Worm (Caenorhabditis elegans) whole organism, young adult: ENCODE data around the gene irld-3.

ENCODE experiments used
- C06A6.2 ChIP-seq: fragments of 200-800 bp; sonication (Bioruptor generic); conservative IDR thresholded peaks from 2 replicates; pipeline ENCODE4 v1.3.6; 2022; ENCODE audit warnings: missing genetic modification characterization, missing compliant biosample characterization
- F10E7.11 ChIP-seq: sonication (generic microtip); optimal IDR thresholded peaks from 2 replicates; lab custom pipeline; 2017; ENCODE audit warnings: mild to moderate bottlenecking, missing genetic modification characterization, moderate library complexity, missing compliant biosample characterization
- F37B4.10 ChIP-seq: fragments of 200-800 bp; sonication (Bioruptor generic); IDR thresholded peaks from 2 replicates; pipeline ENCODE4 v1.3.6; 2022; ENCODE audit warnings: missing genetic modification characterization, missing compliant biosample characterization
- F39B2.1 ChIP-seq: fragments of 200-800 bp; sonication (Bioruptor generic); IDR thresholded peaks from 2 replicates; pipeline ENCODE4 v1.3.6; 2022; ENCODE audit warnings: missing genetic modification reagents, missing genetic modification characterization, missing compliant biosample characterization
- F49E8.2 ChIP-seq: sonication (generic microtip); optimal IDR thresholded peaks from 3 replicates; lab custom pipeline; 2017; ENCODE audit warnings: missing genetic modification characterization, mild to moderate bottlenecking, missing compliant biosample characterization, antibody characterized with exemption, moderate library complexity; ENCODE audit not compliant: insufficient read depth
- F55B11.4 ChIP-seq: sonication (generic microtip); optimal IDR thresholded peaks from 2 replicates; lab custom pipeline; 2016; ENCODE audit warnings: missing compliant biosample characterization, missing genetic modification characterization, borderline replicate concordance; ENCODE audit not compliant: insufficient read depth
- F57A8.1 ChIP-seq: fragments of 200-800 bp; sonication (Bioruptor generic); optimal IDR thresholded peaks from 2 replicates; lab custom pipeline; 2018; ENCODE audit warnings: mild to moderate bottlenecking, missing genetic modification characterization, moderate library complexity, missing compliant biosample characterization
- K11D2.4 ChIP-seq: fragments of 200-800 bp; sonication (Bioruptor generic); IDR thresholded peaks from 2 replicates; pipeline ENCODE4 v1.3.6; 2022; ENCODE audit warnings: missing genetic modification reagents, missing genetic modification characterization, missing compliant biosample characterization
- Y53F4B.3 ChIP-seq: fragments of 200-800 bp; sonication (Bioruptor generic); IDR thresholded peaks from 2 replicates; pipeline ENCODE4 v1.3.6; 2022; ENCODE audit warnings: missing genetic modification reagents, missing genetic modification characterization, missing compliant biosample characterization
- Y79H2A.3 ChIP-seq: fragments of 200-800 bp; sonication (Bioruptor generic); conservative IDR thresholded peaks from 2 replicates; pipeline ENCODE4 v1.3.6; 2022; ENCODE audit warnings: missing genetic modification reagents, missing genetic modification characterization, missing compliant biosample characterization
- Y95B8A.8 ChIP-seq: fragments of 200-800 bp; sonication (Bioruptor generic); IDR thresholded peaks from 2 replicates; pipeline ENCODE4 v1.3.6; 2022; ENCODE audit warnings: missing genetic modification reagents, missing genetic modification characterization, missing compliant biosample characterization
- ZK185.1 ChIP-seq: sonication (generic microtip); optimal IDR thresholded peaks from 2 replicates; lab custom pipeline; 2016; ENCODE audit warnings: mild to moderate bottlenecking, missing genetic modification characterization, missing compliant biosample characterization; ENCODE audit not compliant: poor library complexity, severe bottlenecking
- ama-1 ChIP-seq, 3 experiments: fragments of 150-350 bp in 1 of 3; sonication (generic microtip) in 2 of 3; optimal IDR thresholded peaks; 2 replicates each; lab custom pipeline; 2014 to 2018; ENCODE audit warnings: missing biosample characterization in 2 of 3, missing genetic modification characterization in 2 of 3, missing genetic modification reagents in 2 of 3
- aptf-2 ChIP-seq: fragments of 200-800 bp; sonication (Bioruptor generic); conservative IDR thresholded peaks from 2 replicates; pipeline ENCODE4 v1.3.6; 2022; ENCODE audit warnings: missing genetic modification reagents, missing genetic modification characterization, missing compliant biosample characterization
- bed-1 ChIP-seq: fragments of 200-800 bp; sonication (Bioruptor generic); IDR thresholded peaks from 2 replicates; pipeline ENCODE4 v1.3.6; 2022; ENCODE audit warnings: missing genetic modification reagents, missing genetic modification characterization, missing compliant biosample characterization
- bed-2 ChIP-seq: fragments of 200-800 bp; sonication (Bioruptor generic); IDR thresholded peaks from 2 replicates; pipeline ENCODE4 v1.3.6; 2022; ENCODE audit warnings: missing genetic modification reagents, missing genetic modification characterization, missing compliant biosample characterization
- ccch-3 ChIP-seq: fragments of 200-800 bp; sonication (Bioruptor generic); optimal IDR thresholded peaks from 2 replicates; lab custom pipeline; 2018; ENCODE audit warnings: mild to moderate bottlenecking, missing genetic modification characterization, missing compliant biosample characterization
- ceh-40 ChIP-seq: fragments of 200-800 bp; sonication (Bioruptor generic); IDR thresholded peaks from 2 replicates; pipeline ENCODE4 v1.3.6; 2022; ENCODE audit warnings: missing genetic modification characterization, missing compliant biosample characterization
- ceh-58 ChIP-seq: fragments of 200-800 bp; sonication (Bioruptor generic); IDR thresholded peaks from 2 replicates; pipeline ENCODE4 v1.3.6; 2022; ENCODE audit warnings: missing genetic modification characterization, missing compliant biosample characterization
- ceh-91 ChIP-seq: fragments of 200-800 bp; sonication (Bioruptor generic); IDR thresholded peaks from 2 replicates; pipeline ENCODE4 v1.3.6; 2022; ENCODE audit warnings: missing genetic modification reagents, missing genetic modification characterization, missing compliant biosample characterization
- chd-7 ChIP-seq: sonication (generic microtip); optimal IDR thresholded peaks from 2 replicates; lab custom pipeline; 2016; ENCODE audit warnings: mild to moderate bottlenecking, missing genetic modification characterization, moderate library complexity, missing compliant biosample characterization
- ekl-4 ChIP-seq: fragments of 200-800 bp; sonication (Bioruptor generic); IDR thresholded peaks from 2 replicates; pipeline ENCODE4 v1.3.6; 2022; ENCODE audit warnings: missing genetic modification reagents, missing genetic modification characterization, missing compliant biosample characterization
- him-1 ChIP-seq: sonication (generic microtip); optimal IDR thresholded peaks from 2 replicates; lab custom pipeline; 2016; ENCODE audit warnings: missing genotype, missing genetic modification reagents, missing genetic modification characterization, missing compliant biosample characterization
- hlh-26 ChIP-seq: fragments of 200-800 bp; sonication (Bioruptor generic); conservative IDR thresholded peaks from 2 replicates; pipeline ENCODE4 v1.3.6; 2022; ENCODE audit warnings: missing genetic modification reagents, missing genetic modification characterization, missing compliant biosample characterization
- hmg-1.2 ChIP-seq: fragments of 200-800 bp; sonication (Bioruptor generic); IDR thresholded peaks from 2 replicates; pipeline ENCODE4 v1.3.6; 2022; ENCODE audit warnings: missing genetic modification reagents, missing genetic modification characterization, missing compliant biosample characterization
- hmg-20 ChIP-seq: fragments of 200-800 bp; sonication (Bioruptor generic); IDR thresholded peaks from 2 replicates; pipeline ENCODE4 v1.3.6; 2022; ENCODE audit warnings: missing genetic modification reagents, missing genetic modification characterization, missing compliant biosample characterization
- hrde-1 ChIP-seq: sonication (generic microtip); optimal IDR thresholded peaks from 2 replicates; lab custom pipeline; 2016; ENCODE audit warnings: missing genetic modification characterization, mild to moderate bottlenecking, missing compliant biosample characterization, moderate library complexity, missing genotype, missing genetic modification reagents, borderline replicate concordance
- lag-1 ChIP-seq: fragments of 200-800 bp; sonication (Bioruptor generic); IDR thresholded peaks from 2 replicates; pipeline ENCODE4 v1.3.6; 2022; ENCODE audit warnings: missing genetic modification reagents, missing genetic modification characterization, missing compliant biosample characterization
- lin-26 ChIP-seq: fragments of 200-800 bp; sonication (Bioruptor generic); IDR thresholded peaks from 2 replicates; pipeline ENCODE4 v1.3.6; 2022; ENCODE audit warnings: missing genetic modification reagents, missing genetic modification characterization, missing compliant biosample characterization
- lin-35 ChIP-seq, 3 experiments: fragments of 150-350 bp in 2 of 3; sonication (generic microtip) in 1 of 3; optimal IDR thresholded peaks; 2 replicates each; lab custom pipeline; 2014 to 2018; ENCODE audit warnings: missing biosample characterization in 3 of 3, missing genetic modification characterization in 3 of 3, missing genetic modification reagents in 3 of 3
- lir-1 ChIP-seq: fragments of 200-800 bp; sonication (Bioruptor generic); conservative IDR thresholded peaks from 2 replicates; pipeline ENCODE4 v1.3.6; 2022; ENCODE audit warnings: missing genetic modification reagents, missing genetic modification characterization, missing compliant biosample characterization
- lsy-27 ChIP-seq: sonication (generic microtip); optimal IDR thresholded peaks from 2 replicates; lab custom pipeline; 2017; ENCODE audit warnings: missing genetic modification characterization, mild to moderate bottlenecking, missing compliant biosample characterization, antibody characterized with exemption, missing genotype, borderline replicate concordance; ENCODE audit not compliant: insufficient read depth
- madf-10 ChIP-seq: sonication (generic microtip); optimal IDR thresholded peaks from 2 replicates; lab custom pipeline; 2016; ENCODE audit warnings: mild to moderate bottlenecking, missing genetic modification characterization, missing compliant biosample characterization
- mel-28 ChIP-seq: sonication (generic microtip); optimal IDR thresholded peaks from 2 replicates; lab custom pipeline; 2016; ENCODE audit warnings: borderline replicate concordance, mild to moderate bottlenecking, missing genetic modification characterization, missing compliant biosample characterization
- nfya-1 ChIP-seq: sonication (generic microtip); optimal IDR thresholded peaks from 2 replicates; lab custom pipeline; 2017; ENCODE audit warnings: antibody characterized with exemption, missing compliant biosample characterization, missing genetic modification characterization, borderline replicate concordance; ENCODE audit not compliant: insufficient read depth
- nfyb-1 ChIP-seq: fragments of 200-800 bp; sonication (Bioruptor generic); IDR thresholded peaks from 2 replicates; pipeline ENCODE4 v1.3.6; 2022; ENCODE audit warnings: missing genetic modification reagents, missing genetic modification characterization, missing compliant biosample characterization
- nhr-27 ChIP-seq: fragments of 200-800 bp; sonication (Bioruptor generic); optimal IDR thresholded peaks from 2 replicates; lab custom pipeline; 2018; ENCODE audit warnings: mild to moderate bottlenecking, missing genetic modification characterization, moderate library complexity, missing compliant biosample characterization
- nhr-90 ChIP-seq: sonication (generic microtip); optimal IDR thresholded peaks from 2 replicates; lab custom pipeline; 2016; ENCODE audit warnings: missing genotype, mild to moderate bottlenecking, missing genetic modification characterization, missing compliant biosample characterization
- pbrm-1 ChIP-seq: fragments of 200-800 bp; sonication (Bioruptor generic); IDR thresholded peaks from 2 replicates; pipeline ENCODE4 v1.3.6; 2022; ENCODE audit warnings: missing genetic modification reagents, missing genetic modification characterization, missing compliant biosample characterization
- rcor-1 ChIP-seq: fragments of 200-800 bp; sonication (Bioruptor generic); IDR thresholded peaks from 2 replicates; pipeline ENCODE4 v1.3.6; 2022; ENCODE audit warnings: missing genetic modification reagents, missing genetic modification characterization, missing compliant biosample characterization
- sea-2 ChIP-seq: fragments of 200-800 bp; sonication (Bioruptor generic); IDR thresholded peaks from 2 replicates; pipeline ENCODE4 v1.3.6; 2022; ENCODE audit warnings: missing genetic modification characterization, missing compliant biosample characterization
- tbp1 ChIP-seq: fragments of 200-800 bp; sonication (Bioruptor generic); optimal IDR thresholded peaks from 2 replicates; lab custom pipeline; 2018; ENCODE audit warnings: mild to moderate bottlenecking, missing genetic modification characterization, missing compliant biosample characterization
- tbx-9 ChIP-seq: sonication (generic microtip); optimal IDR thresholded peaks from 2 replicates; lab custom pipeline; 2016; ENCODE audit warnings: borderline replicate concordance, missing genetic modification characterization, inconsistent platforms, missing compliant biosample characterization
- xnd-1 ChIP-seq: sonication (generic microtip); optimal IDR thresholded peaks from 2 replicates; lab custom pipeline; 2016; ENCODE audit warnings: missing genotype, missing genetic modification reagents, missing genetic modification characterization, missing compliant biosample characterization
- zfh-2 ChIP-seq: fragments of 200-800 bp; sonication (Bioruptor generic); conservative IDR thresholded peaks from 2 replicates; pipeline ENCODE4 v1.3.6; 2022; ENCODE audit warnings: missing genetic modification reagents, missing genetic modification characterization, missing compliant biosample characterization
- ztf-3 ChIP-seq: fragments of 200-800 bp; sonication (Bioruptor generic); optimal IDR thresholded peaks from 2 replicates; lab custom pipeline; 2018; ENCODE audit warnings: mild to moderate bottlenecking, missing genetic modification characterization, missing compliant biosample characterization
- ztf-6 ChIP-seq: fragments of 200-800 bp; sonication (Bioruptor generic); IDR thresholded peaks from 2 replicates; pipeline ENCODE4 v1.3.6; 2022; ENCODE audit warnings: missing genetic modification reagents, missing genetic modification characterization, missing compliant biosample characterization

irld-3 gene

ce11 chrV:3163143-3163542 is 24.8 kb upstream of the irld-3 start (continued):
- TF ChIP-seq ceh-58 (peak; percentile 77; the same call in 1 of the 2 replicates), xnd-1 (tag; lab: Kevin White, UChicago) (peak; percentile 5), Y95B8A.8 (GFP tag; lab: Robert Waterston, UW) (0 out of 2 replicates have a peak, but pooled peaks have one; percentile 16), lin-35 (GFP tag; optimal IDR thresholded peaks at IDR 0.05; lab: Kevin White, UChicago) (no peak), ekl-4 (GFP tag; lab: Robert Waterston, UW) (no peak), tbp1 (GFP tag; lab: Kevin White, UChicago) (peak; percentile 82), nfya-1 (tag; lab: Kevin White, UChicago) (no peak), lin-26 (GFP tag; lab: Robert Waterston, UW) (peak; percentile 90), madf-10 (tag; lab: Kevin White, UChicago) (peak; percentile 2), tbx-9 (tag; lab: Kevin White, UChicago) (no peak), ZK185.1 (tag; lab: Kevin White, UChicago) (no peak), ceh-91 (GFP tag; lab: Robert Waterston, UW) (no peak), hmg-1.2 (0 out of 2 replicates have a peak, but pooled peaks have one; percentile 41), rcor-1 (peak; percentile 66), ama-1 (optimal IDR thresholded peaks at IDR 0.05; lab: Kevin White, UChicago) (no peak), ama-1 (GFP tag; optimal IDR thresholded peaks at IDR 0.05; lab: Kevin White, UChicago) (no peak), F57A8.1 (GFP tag; lab: Kevin White, UChicago) (no peak), C06A6.2 (GFP tag; lab: Robert Waterston, UW) (no peak), F55B11.4 (tag; lab: Kevin White, UChicago) (no peak), lag-1 (GFP tag; lab: Robert Waterston, UW) (no peak), lir-1 (GFP tag; lab: Robert Waterston, UW) (no peak), lsy-27 (tag; lab: Kevin White, UChicago) (no peak), chd-7 (tag; lab: Kevin White, UChicago) (peak; percentile 56), Y79H2A.3 (GFP tag; lab: Robert Waterston, UW) (no peak), nfyb-1 (GFP tag; lab: Robert Waterston, UW) (peak; percentile 62; the same call in 1 of the 2 replicates), aptf-2 (GFP tag; lab: Robert Waterston, UW) (0 out of 2 replicates have a peak, but pooled peaks have one; percentile 18), hlh-26 (GFP tag; lab: Robert Waterston, UW) (no peak), bed-2 (GFP tag; lab: Robert Waterston, UW) (no peak), F39B2.1 (GFP tag; lab: Robert Waterston, UW) (no peak), Y53F4B.3 (GFP tag; lab: Robert Waterston, UW) (no peak), F49E8.2 (no peak), sea-2 (GFP tag; lab: Robert Waterston, UW) (no peak), ztf-3 (no peak), F37B4.10 (GFP tag; lab: Robert Waterston, UW) (no peak), mel-28 (no peak), F10E7.11 (tag; lab: Kevin White, UChicago) (no peak), nhr-27 (tag; lab: Kevin White, UChicago) (no peak), him-1 (tag; lab: Kevin White, UChicago) (peak; percentile 79), ztf-6 (GFP tag; lab: Robert Waterston, UW) (no peak), nhr-90 (peak; percentile 74), K11D2.4 (GFP tag; lab: Robert Waterston, UW) (no peak), ccch-3 (GFP tag; lab: Kevin White, UChicago) (no peak), ceh-40 (no peak), hmg-20 (GFP tag; lab: Robert Waterston, UW) (0 out of 2 replicates have a peak, but pooled peaks have one; percentile 6), pbrm-1 (GFP tag; lab: Robert Waterston, UW) (0 out of 2 replicates have a peak, but pooled peaks have one; percentile 41), zfh-2 (GFP tag; lab: Robert Waterston, UW) (no peak), bed-1 (GFP tag; lab: Robert Waterston, UW) (0 out of 2 replicates have a peak, but pooled peaks have one; percentile 58), hrde-1 (tag; lab: Kevin White, UChicago) (no peak)
